Worm (Caenorhabditis elegans) whole organism, L4 larva: Measurements from ENCODE around the gene T28A11.20.

Source experiments
- ces-1 ChIP-seq: fragments of 150-350 bp; sonication (generic microtip); optimal IDR thresholded peaks from 4 replicates; lab custom pipeline; 2014; ENCODE audit warnings: missing biosample characterization, missing genetic modification reagents, missing genetic modification characterization
- egl-27 ChIP-seq: sonication (generic microtip); optimal IDR thresholded peaks from 3 replicates; lab custom pipeline; 2017; ENCODE audit warnings: missing biosample characterization, missing genetic modification reagents, missing genetic modification characterization
- madf-5 ChIP-seq, 2 experiments: fragments of 200-800 bp; sonication (Bioruptor generic); IDR thresholded peaks; 2 replicates each; pipeline ENCODE4 v1.3.6; 2022; ENCODE audit warnings: missing compliant biosample characterization in 2 of 2, missing genetic modification characterization in 2 of 2

DNA sequence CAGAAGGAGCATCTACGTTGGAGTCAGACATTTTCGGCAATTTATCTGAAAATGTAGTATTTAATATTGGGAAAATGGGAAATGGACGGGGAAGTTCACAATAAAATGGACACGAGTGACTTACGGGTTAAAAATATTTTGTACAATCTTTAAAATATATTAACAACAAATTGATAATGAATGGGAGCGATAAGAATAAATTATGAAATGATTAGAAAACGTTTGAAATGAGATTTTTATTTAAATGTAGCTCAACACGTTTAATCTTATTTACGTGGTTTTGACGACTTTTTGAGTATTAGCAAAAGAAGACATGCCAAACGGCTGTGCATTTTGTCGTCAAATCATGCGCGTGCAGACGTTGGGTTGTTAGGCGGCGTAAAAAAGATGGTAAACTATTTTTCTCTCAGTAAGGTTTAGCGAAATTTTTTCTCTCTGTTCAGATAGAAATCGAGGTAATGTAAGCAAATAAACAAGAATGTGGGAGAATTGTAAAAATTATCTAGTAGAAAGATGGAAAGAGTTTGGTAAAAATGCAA is 5.1 kb upstream of the T28A11.20 start, which contains the start of gene fbxa-64:
- TF ChIP-seq egl-27 (tag; lab: Kevin White, UChicago), result no peak
- TF ChIP-seq madf-5 (GFP tag; IDR thresholded peaks at IDR 0.05; lab: Robert Waterston, UW), result no peak
- no peak for TF ChIP-seq ces-1 (GFP tag; lab: Kevin White, UChicago)
